Fruit fly (Drosophila melanogaster) whole organism, larva: ENCODE data around the gene Rim.

ENCODE experiments used
- noc ChIP-seq: fragments of 200-800 bp; sonication (Bioruptor generic); optimal IDR thresholded peaks from 3 replicates; lab custom pipeline; 2019; ENCODE audit warnings: missing biosample characterization, mild to moderate bottlenecking, missing genetic modification characterization, moderate library complexity

The Rim gene

DNA sequence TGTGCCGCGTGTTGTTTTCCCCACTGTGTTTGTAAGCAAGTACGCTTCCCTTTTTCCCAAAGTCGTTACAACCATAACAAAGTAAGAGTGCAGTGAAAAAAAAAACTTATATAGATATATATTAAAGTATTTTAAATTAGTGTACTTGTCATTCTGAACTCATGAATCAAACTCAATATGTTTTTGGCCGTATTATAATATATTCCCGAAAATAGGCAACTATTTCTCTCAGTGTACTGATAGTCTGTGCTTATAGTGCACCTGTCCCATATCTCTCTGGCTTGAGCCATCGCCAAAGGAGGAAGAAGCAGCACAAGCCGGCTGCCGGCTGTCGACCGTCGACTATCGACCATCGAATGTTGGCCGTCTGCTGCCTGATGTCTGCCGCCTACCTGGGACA is 24.7 kb upstream of the Rim start:
- no peak for TF ChIP-seq noc (tag; lab: Kevin White, UChicago)

- no peak for TF ChIP-seq noc (tag; lab: Kevin White, UChicago)
Measured at dm6 chr3R:17938713-17939112, 22.3 kb upstream of the Rim start.

DNA sequence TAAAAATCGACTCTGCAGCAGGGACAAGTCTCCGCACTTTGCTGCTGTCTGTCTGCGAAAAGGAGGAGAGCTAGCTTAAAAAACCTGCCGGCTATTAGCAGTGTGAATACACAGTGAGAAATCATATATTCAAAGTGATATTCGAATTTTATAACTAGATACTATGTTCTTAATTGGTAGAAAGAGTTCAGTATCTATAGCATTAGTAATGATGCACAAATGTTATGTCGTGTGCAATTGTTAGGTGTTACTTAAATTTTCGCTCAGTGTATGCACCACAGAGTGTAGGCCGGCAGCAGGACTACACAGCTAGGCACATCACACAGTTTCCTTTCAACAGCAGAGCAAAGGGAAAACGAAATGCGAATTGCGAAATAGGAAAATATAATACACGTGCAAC is 18.4 kb upstream of the Rim start:
- no peak for TF ChIP-seq noc (tag; lab: Kevin White, UChicago)

DNA sequence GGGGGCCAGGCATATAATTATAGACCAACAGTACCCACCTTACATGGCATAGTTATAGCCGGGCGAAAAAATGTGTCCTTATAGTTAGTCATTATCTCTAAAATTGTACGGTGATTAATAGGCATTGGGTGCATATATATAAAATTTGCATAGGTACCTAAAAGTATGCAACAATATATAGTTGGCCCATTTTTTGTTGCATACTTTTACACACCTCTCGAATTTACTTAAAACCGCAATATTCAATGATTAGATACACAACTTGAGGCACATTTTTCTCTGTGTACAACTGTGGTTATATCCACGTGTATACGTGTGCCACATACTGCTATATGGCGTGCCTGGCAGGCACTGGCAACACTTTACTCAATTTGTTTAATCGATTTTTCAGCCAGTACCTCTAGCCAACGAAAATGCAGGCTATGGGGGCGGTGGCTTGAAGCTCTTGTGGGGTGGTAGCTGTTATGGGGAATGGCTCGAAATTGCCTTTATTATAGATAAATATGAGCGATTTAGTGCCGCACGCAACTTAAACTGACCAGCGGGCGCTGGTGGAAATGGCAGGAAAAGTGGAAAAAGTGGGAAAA is 16.3 kb upstream of the Rim start:
- no peak for TF ChIP-seq noc (tag; lab: Kevin White, UChicago)

dm6 chr3R:17920265-17920664 is 3.9 kb upstream of the Rim start:
- no peak for TF ChIP-seq noc (tag; lab: Kevin White, UChicago)

DNA sequence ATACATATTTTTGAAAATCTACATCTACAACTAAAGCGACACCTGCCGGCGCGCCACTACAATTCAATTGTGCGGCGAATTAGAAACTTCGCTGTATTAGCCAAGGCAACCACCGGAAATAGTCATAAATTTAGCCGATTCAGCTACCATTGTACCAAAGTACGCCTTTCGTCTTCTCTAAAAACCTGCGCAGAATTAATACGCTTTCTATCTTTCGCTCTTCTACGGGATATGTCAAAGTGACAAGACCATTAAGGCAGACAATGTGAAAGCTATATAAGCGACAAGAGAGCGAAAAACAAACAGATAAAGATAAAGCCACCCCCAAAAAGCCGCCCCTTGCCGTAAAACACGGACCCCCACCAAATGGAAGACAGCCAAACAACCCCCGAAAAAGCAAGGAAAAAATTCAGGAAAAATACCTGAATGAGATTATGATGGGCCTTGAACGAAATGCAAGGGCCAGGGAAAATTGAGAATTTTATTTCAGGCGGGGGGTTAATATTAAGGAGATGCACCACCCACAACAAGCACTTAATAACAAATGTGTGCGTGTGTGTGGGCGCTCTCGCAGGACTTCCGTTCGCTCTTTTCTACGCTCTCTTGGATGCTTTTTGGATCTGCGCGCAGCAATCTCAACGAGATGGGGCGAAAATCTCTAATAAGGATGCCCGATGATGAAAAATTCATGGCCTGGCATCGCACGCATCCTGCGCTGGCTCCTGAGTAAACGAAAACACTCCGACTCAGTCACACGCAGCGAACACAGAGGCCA is 2.9 kb upstream of the Rim start, which contains the start of gene cpo:
cpo (plus strand) TSS at position 725 of the 775 bp plus-strand sequence.
- TF ChIP-seq noc (tag; lab: Kevin White, UChicago): no peak

dm6 chr3R:17917871-17918499 is 1.6 kb upstream of the Rim start:
- no peak for TF ChIP-seq noc (tag; lab: Kevin White, UChicago)

- TF ChIP-seq noc (tag; lab: Kevin White, UChicago): no peak
Measured at dm6 chr3R:17911076-17911475, 5.3 kb downstream of the Rim start, which contains the start of gene CG43445. TSS of gene CG43445 (plus strand) at chr3R:17911376.

DNA sequence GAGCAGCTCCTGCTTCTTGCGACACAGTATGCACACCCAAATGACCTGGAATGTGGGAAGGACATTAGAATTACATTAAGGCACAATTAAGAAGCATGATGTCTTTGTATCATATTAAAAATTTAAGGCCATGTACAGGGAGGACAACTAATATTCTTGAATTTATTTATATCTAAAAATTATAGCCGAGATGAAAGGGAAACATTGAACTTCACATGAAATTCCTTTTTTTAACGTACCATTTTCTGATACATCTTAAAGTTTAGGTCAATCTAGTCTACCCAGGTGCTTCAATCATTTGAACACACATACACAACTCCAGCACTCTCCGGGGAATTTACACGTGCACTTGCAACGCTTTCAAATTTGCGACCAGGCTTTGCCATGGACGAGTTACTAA is 10.2 kb downstream of the Rim start, which contains the start of gene CG12347:
CG12347 (plus strand) TSS at position 301 of the 400 bp plus-strand sequence.
- TF ChIP-seq noc (tag; lab: Kevin White, UChicago): no peak

DNA sequence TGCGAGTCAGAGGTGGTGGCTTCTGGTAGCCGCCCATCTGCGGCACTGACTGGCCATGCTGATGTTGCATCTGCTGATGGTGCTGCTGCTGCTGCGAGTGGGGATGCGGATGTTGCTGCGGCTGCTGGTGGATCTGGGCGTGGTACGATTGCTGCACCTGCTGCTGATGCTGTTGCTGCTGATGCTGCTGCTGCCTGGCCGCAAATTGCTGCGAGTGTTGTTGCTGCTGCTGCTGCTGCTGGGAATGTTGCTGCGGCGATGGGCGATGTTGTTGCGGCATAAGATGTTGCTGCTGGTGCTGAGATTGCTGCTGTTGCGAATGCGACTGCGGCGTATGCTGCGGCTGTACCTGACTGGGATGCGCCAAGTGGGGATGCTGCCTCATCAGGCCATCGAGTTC is 11.2 kb downstream of the Rim start:
- no peak for TF ChIP-seq noc (tag; lab: Kevin White, UChicago)

DNA sequence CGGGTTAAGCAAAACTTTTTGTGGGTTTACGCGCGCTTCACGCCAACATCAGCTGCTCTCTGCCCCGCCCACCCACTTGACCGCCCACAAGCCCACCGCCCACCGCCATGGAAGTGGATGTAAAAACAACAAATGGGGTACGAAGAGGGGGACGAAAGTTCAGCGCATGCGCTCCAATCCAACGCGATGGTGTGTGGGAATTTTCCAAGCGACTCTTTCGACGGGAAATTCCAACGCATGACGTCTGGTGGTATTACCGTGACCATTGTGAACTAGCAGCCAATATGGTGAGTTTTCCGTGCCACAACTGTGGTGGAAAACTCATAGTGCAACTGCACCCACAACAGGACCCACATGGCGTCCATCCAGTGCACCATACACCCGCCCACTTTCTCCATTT is 14.1 kb downstream of the Rim start:
- no peak for TF ChIP-seq noc (tag; lab: Kevin White, UChicago)

dm6 chr3R:17901049-17901448 is 15.3 kb downstream of the Rim start:
- TF ChIP-seq noc (tag; lab: Kevin White, UChicago): no peak

DNA sequence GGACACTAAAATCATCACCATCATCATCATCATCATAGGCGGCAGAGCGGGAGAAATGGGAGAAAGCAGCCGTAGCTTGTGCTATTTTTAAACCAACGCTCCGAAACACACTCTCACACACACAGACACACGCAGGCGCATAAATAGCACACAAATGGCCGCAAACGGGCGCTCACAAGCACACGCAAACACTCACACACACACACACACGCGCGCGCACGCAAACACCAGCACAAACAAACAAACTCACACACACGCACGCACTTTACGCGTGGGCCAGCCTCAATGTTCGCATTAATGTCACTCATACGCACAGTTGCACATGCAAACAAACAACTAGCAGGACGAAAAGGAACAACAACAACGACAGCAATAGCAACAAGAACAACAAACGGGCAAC is 18.5 kb downstream of the Rim start:
- TF ChIP-seq noc (tag; lab: Kevin White, UChicago): no peak

dm6 chr3R:17897281-17897680 is 19.1 kb downstream of the Rim start:
- TF ChIP-seq noc (tag; lab: Kevin White, UChicago): no peak

- no peak for TF ChIP-seq noc (tag; lab: Kevin White, UChicago)
Measured at dm6 chr3R:17891025-17891424, 25.4 kb downstream of the Rim start.

DNA sequence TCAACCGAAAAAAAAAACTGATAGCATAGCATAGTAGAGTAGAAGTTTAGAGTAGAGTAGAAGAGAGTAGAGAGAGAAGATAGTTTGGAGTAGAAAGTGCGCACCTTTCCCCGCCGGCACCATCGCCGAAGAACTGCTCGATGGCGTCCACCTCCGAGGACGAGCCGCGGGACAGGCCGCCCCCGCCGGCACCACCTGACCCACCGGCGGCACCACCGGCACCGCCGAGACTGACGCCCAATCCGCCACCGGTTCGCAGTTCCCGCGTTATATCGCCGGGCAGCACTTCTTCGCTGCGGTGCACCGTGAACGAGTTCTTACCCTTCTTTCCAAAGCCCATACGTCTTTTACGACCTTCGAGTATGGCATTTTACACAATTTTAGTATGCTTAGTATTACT is 35.3 kb downstream of the Rim start:
- no peak for TF ChIP-seq noc (tag; lab: Kevin White, UChicago)
